Worm (Caenorhabditis elegans) whole organism, L4 larva: Measurements from ENCODE around the gene bath-37.

Experiments
- D1046.2 ChIP-seq: fragments of 200-800 bp; sonication (Bioruptor generic); IDR thresholded peaks from 2 replicates; pipeline ENCODE4 v1.3.6; 2022; ENCODE audit warnings: missing genetic modification characterization, missing compliant biosample characterization
- F26F4.8 ChIP-seq: fragments of 200-800 bp; sonication (Bioruptor generic); conservative IDR thresholded peaks from 2 replicates; pipeline ENCODE4 v1.3.6; 2022; ENCODE audit warnings: missing genetic modification characterization, missing compliant biosample characterization
- F37D6.2 ChIP-seq: sonication (generic microtip); optimal IDR thresholded peaks from 2 replicates; lab custom pipeline; 2016; ENCODE audit warnings: mild to moderate bottlenecking, missing genetic modification characterization, missing compliant biosample characterization
- F49E8.2 ChIP-seq: sonication (generic microtip); optimal IDR thresholded peaks from 2 replicates; lab custom pipeline; 2016; ENCODE audit warnings: missing compliant biosample characterization, mild to moderate bottlenecking, missing genetic modification characterization, borderline replicate concordance
- T20F7.1 ChIP-seq: fragments of 200-800 bp; sonication (Bioruptor generic); optimal IDR thresholded peaks from 2 replicates; lab custom pipeline; 2018; ENCODE audit warnings: mild to moderate bottlenecking, missing genetic modification characterization, missing compliant biosample characterization
- Y48G9A.11 ChIP-seq: fragments of 200-800 bp; sonication (Bioruptor generic); IDR thresholded peaks from 2 replicates; pipeline ENCODE4 v1.3.6; 2022; ENCODE audit warnings: missing genetic modification reagents, missing genetic modification characterization, missing compliant biosample characterization
- Y5F2A.4 ChIP-seq: fragments of 200-800 bp; sonication (Bioruptor generic); optimal IDR thresholded peaks from 2 replicates; lab custom pipeline; 2018; ENCODE audit warnings: mild to moderate bottlenecking, missing genetic modification characterization, missing compliant biosample characterization
- ama-1 ChIP-seq: fragments of 150-350 bp; optimal IDR thresholded peaks from 2 replicates; lab custom pipeline; 2014; ENCODE audit warnings: inconsistent platforms, mixed read lengths
- ceh-20 ChIP-seq: fragments of 200-800 bp; sonication (Bioruptor generic); IDR thresholded peaks from 2 replicates; pipeline ENCODE4 v1.3.6; 2022; ENCODE audit warnings: missing genetic modification reagents, missing genetic modification characterization, missing compliant biosample characterization
- ces-1 ChIP-seq: fragments of 150-350 bp; sonication (generic microtip); optimal IDR thresholded peaks from 4 replicates; lab custom pipeline; 2014; ENCODE audit warnings: missing biosample characterization, missing genetic modification reagents, missing genetic modification characterization
- cey-2 ChIP-seq: sonication (generic microtip); optimal IDR thresholded peaks from 3 replicates; lab custom pipeline; 2017; ENCODE audit warnings: missing genetic modification characterization, mild to moderate bottlenecking, missing compliant biosample characterization, antibody characterized with exemption, borderline replicate concordance; ENCODE audit not compliant: insufficient read depth
- ctbp-1 ChIP-seq: fragments of 200-800 bp; sonication (Bioruptor generic); IDR thresholded peaks from 2 replicates; pipeline ENCODE4 v1.3.6; 2022; ENCODE audit warnings: missing genetic modification reagents, missing genetic modification characterization, missing compliant biosample characterization
- daf-12 ChIP-seq: fragments of 150-350 bp; optimal IDR thresholded peaks from 2 replicates; lab custom pipeline; 2014; ENCODE audit warnings: missing biosample characterization, missing genetic modification reagents, missing genetic modification characterization
- daf-16 ChIP-seq, 3 experiments: sonication (generic microtip); optimal IDR thresholded peaks; 2 replicates each; lab custom pipeline; 2016 to 2017; ENCODE audit warnings: missing genetic modification characterization in 3 of 3, missing genetic modification reagents in 3 of 3, mild to moderate bottlenecking in 2 of 3, missing compliant biosample characterization in 2 of 3, missing biosample characterization in 1 of 3, moderate library complexity in 1 of 3
- daf-8 ChIP-seq: fragments of 200-800 bp; sonication (Bioruptor generic); IDR thresholded peaks from 2 replicates; pipeline ENCODE4 v1.3.6; 2022; ENCODE audit warnings: missing genetic modification characterization, missing compliant biosample characterization
- dmd-8 ChIP-seq: fragments of 200-800 bp; sonication (Bioruptor generic); IDR thresholded peaks from 2 replicates; pipeline ENCODE4 v1.3.6; 2022; ENCODE audit warnings: missing genetic modification characterization, missing compliant biosample characterization
- dpl-1 ChIP-seq: fragments of 150-350 bp; optimal IDR thresholded peaks from 2 replicates; lab custom pipeline; 2014; ENCODE audit warnings: missing biosample characterization, missing genetic modification reagents, missing genetic modification characterization
- duxl-1 ChIP-seq: sonication (generic microtip); optimal IDR thresholded peaks from 2 replicates; lab custom pipeline; 2016; ENCODE audit warnings: mild to moderate bottlenecking, missing genetic modification characterization, moderate library complexity, missing compliant biosample characterization; ENCODE audit not compliant: poor library complexity
- egl-27 ChIP-seq: sonication (generic microtip); optimal IDR thresholded peaks from 3 replicates; lab custom pipeline; 2017; ENCODE audit warnings: missing biosample characterization, missing genetic modification reagents, missing genetic modification characterization
- fkh-10 ChIP-seq: fragments of 150-350 bp; optimal IDR thresholded peaks from 2 replicates; lab custom pipeline; 2014; ENCODE audit warnings: missing biosample characterization, missing genetic modification reagents, missing genetic modification characterization
- hif-1 ChIP-seq, 2 experiments: sonication (generic microtip); optimal IDR thresholded peaks; 2 replicates each; lab custom pipeline; 2016 to 2017; ENCODE audit warnings: missing compliant biosample characterization in 2 of 2, missing genetic modification characterization in 2 of 2, missing genetic modification reagents in 2 of 2, missing genotype in 2 of 2, mild to moderate bottlenecking in 1 of 2
- jun-1 ChIP-seq: fragments of 150-350 bp; optimal IDR thresholded peaks from 2 replicates; lab custom pipeline; 2014; ENCODE audit warnings: missing biosample characterization, missing genetic modification reagents, missing genetic modification characterization
- lim-7 ChIP-seq: fragments of 200-800 bp; sonication (Bioruptor generic); IDR thresholded peaks from 2 replicates; pipeline ENCODE4 v1.3.6; 2022; ENCODE audit warnings: missing genetic modification characterization, missing compliant biosample characterization
- lin-13 ChIP-seq: fragments of 150-350 bp; optimal IDR thresholded peaks from 2 replicates; lab custom pipeline; 2014; ENCODE audit warnings: missing biosample characterization, missing genetic modification reagents, missing genetic modification characterization
- lin-38 ChIP-seq: fragments of 200-800 bp; sonication (Bioruptor generic); IDR thresholded peaks from 2 replicates; pipeline ENCODE4 v1.3.6; 2022; ENCODE audit warnings: missing genetic modification reagents, missing genetic modification characterization, missing compliant biosample characterization
- lsy-2 ChIP-seq, 2 experiments: fragments of 150-350 bp in 1 of 2; sonication (generic microtip) in 1 of 2; optimal IDR thresholded peaks; 2 replicates each; lab custom pipeline; 2014 to 2017; ENCODE audit warnings: missing biosample characterization in 2 of 2, missing genetic modification characterization in 2 of 2
- madf-9 ChIP-seq: fragments of 200-800 bp; sonication (Bioruptor generic); conservative IDR thresholded peaks from 2 replicates; pipeline ENCODE4 v1.3.6; 2022; ENCODE audit warnings: missing genetic modification reagents, missing genetic modification characterization, missing compliant biosample characterization
- mdl-1 ChIP-seq, 2 experiments: fragments of 150-350 bp in 1 of 2; sonication (generic microtip) in 1 of 2; optimal IDR thresholded peaks; 2 replicates each; lab custom pipeline; 2014 to 2017; ENCODE audit warnings: missing biosample characterization in 2 of 2, missing genetic modification characterization in 2 of 2
- mep-1 ChIP-seq: fragments of 150-350 bp; sonication (generic microtip); optimal IDR thresholded peaks from 3 replicates; lab custom pipeline; 2014; ENCODE audit warnings: missing biosample characterization, missing genetic modification characterization
- mxl-2 ChIP-seq: fragments of 200-800 bp; sonication (Bioruptor generic); conservative IDR thresholded peaks from 2 replicates; pipeline ENCODE4 v1.3.6; 2022; ENCODE audit warnings: missing genetic modification reagents, missing genetic modification characterization, missing compliant biosample characterization
- nhr-102 ChIP-seq: sonication (generic microtip); optimal IDR thresholded peaks from 2 replicates; lab custom pipeline; 2016; ENCODE audit warnings: mild to moderate bottlenecking, missing genetic modification characterization, moderate library complexity, missing compliant biosample characterization
- nhr-111 ChIP-seq: fragments of 200-800 bp; sonication (Bioruptor generic); optimal IDR thresholded peaks from 2 replicates; lab custom pipeline; 2018; ENCODE audit warnings: mild to moderate bottlenecking, missing genetic modification characterization, missing compliant biosample characterization
- nhr-237 ChIP-seq: sonication (generic microtip); optimal IDR thresholded peaks from 2 replicates; lab custom pipeline; 2017; ENCODE audit warnings: missing biosample characterization, missing genetic modification characterization
- nhr-42 ChIP-seq: fragments of 200-800 bp; sonication (Bioruptor generic); IDR thresholded peaks from 2 replicates; pipeline ENCODE4 v1.3.6; 2022; ENCODE audit warnings: missing genetic modification characterization, missing compliant biosample characterization
- nhr-48 ChIP-seq: sonication (generic microtip); optimal IDR thresholded peaks from 2 replicates; lab custom pipeline; 2016; ENCODE audit warnings: mild to moderate bottlenecking, missing genetic modification characterization, missing compliant biosample characterization
- nhr-76 ChIP-seq: fragments of 150-350 bp; optimal IDR thresholded peaks from 2 replicates; lab custom pipeline; 2014; ENCODE audit warnings: missing biosample characterization, missing genetic modification characterization
- pha-4 ChIP-seq, 2 experiments: fragments of 150-350 bp in 1 of 2; fragments of 200-800 bp in 1 of 2; sonication (Bioruptor generic) in 1 of 2; IDR thresholded peaks in 1 of 2; optimal IDR thresholded peaks in 1 of 2; 2 replicates each; pipeline versions ENCODE4 v1.3.6 to Lab custom; 2014 to 2022; ENCODE audit warnings: missing genetic modification characterization in 2 of 2, missing genetic modification reagents in 2 of 2, missing biosample characterization in 1 of 2, missing compliant biosample characterization in 1 of 2
- php-3 ChIP-seq: fragments of 200-800 bp; sonication (Bioruptor generic); IDR thresholded peaks from 2 replicates; pipeline ENCODE4 v1.3.6; 2022; ENCODE audit warnings: missing genetic modification reagents, missing genetic modification characterization, missing compliant biosample characterization
- skn-1 ChIP-seq: fragments of 150-350 bp; optimal IDR thresholded peaks from 2 replicates; lab custom pipeline; 2014; ENCODE audit warnings: missing biosample characterization, missing genetic modification characterization
- snpc-1.2 ChIP-seq: fragments of 200-800 bp; sonication (Bioruptor generic); IDR thresholded peaks from 2 replicates; pipeline ENCODE4 v1.3.6; 2022; ENCODE audit warnings: missing genetic modification reagents, missing genetic modification characterization, missing compliant biosample characterization
- snpc-4 ChIP-seq: fragments of 150-350 bp; optimal IDR thresholded peaks from 2 replicates; lab custom pipeline; 2014; ENCODE audit warnings: missing biosample characterization, missing genetic modification characterization
- tag-97 ChIP-seq: fragments of 200-800 bp; sonication (Bioruptor generic); IDR thresholded peaks from 2 replicates; pipeline ENCODE4 v1.3.6; 2022; ENCODE audit warnings: missing genetic modification characterization, missing compliant biosample characterization
- unc-39 ChIP-seq: sonication (generic microtip); optimal IDR thresholded peaks from 2 replicates; lab custom pipeline; 2017; ENCODE audit warnings: missing biosample characterization, missing genetic modification characterization
- unc-62 ChIP-seq, 3 experiments: fragments of 150-350 bp in 1 of 3; sonication (generic microtip); optimal IDR thresholded peaks in 2 of 3; peaks in 1 of 3; 1 replicate in 1 of 3; 2 replicates in 2 of 3; lab custom pipeline; 2014 to 2017; ENCODE audit warnings: missing biosample characterization in 3 of 3, missing genetic modification characterization in 3 of 3, missing genetic modification reagents in 3 of 3, missing genotype in 1 of 3
- ztf-7 ChIP-seq: fragments of 150-350 bp; optimal IDR thresholded peaks from 2 replicates; lab custom pipeline; 2014; ENCODE audit warnings: missing biosample characterization, missing genetic modification characterization

Gene bath-37

DNA sequence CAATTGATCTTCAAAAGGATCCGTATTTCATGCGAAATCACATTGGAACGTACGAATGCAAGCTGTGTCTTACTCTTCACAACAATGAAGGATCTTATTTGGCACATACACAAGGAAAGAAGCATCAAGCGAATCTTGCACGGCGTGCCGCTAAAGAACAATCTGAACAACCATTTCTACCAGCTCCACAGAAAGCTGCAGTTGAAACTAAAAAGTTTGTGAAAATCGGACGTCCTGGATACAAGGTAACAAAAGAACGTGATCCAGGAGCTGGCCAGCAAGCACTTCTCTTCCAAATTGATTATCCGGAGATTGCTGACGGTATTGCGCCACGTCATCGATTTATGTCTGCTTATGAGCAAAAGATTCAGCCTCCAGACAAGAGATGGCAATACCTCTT lies 15.9 kb downstream of the bath-37 start:
- TF ChIP-seq F26F4.8 (no peak), unc-62 (GFP tag; optimal IDR thresholded peaks at IDR 0.05 in 1 of 2; lab: Kevin White, UChicago) (peak in 1 of 2 experiments; percentile 92), unc-62 (tag; optimal IDR thresholded peaks at IDR 0.05; lab: Kevin White, UChicago) (no peak)

- TF ChIP-seq lsy-2 (tag; optimal IDR thresholded peaks at IDR 0.05; lab: Kevin White, UChicago) (no peak), T20F7.1 (GFP tag; lab: Kevin White, UChicago) (no peak), daf-12 (tag; lab: Kevin White, UChicago) (no peak), pha-4 (GFP tag; IDR thresholded peaks at IDR 0.05; lab: Robert Waterston, UW) (0 out of 2 replicates have a peak, but pooled peaks have one; percentile 41), pha-4 (tag; optimal IDR thresholded peaks at IDR 0.05; lab: Kevin White, UChicago) (no peak)
These were observed 16.4 kb downstream of the bath-37 start, which contains the start of gene rbm-34 for ce11 chrIV:12085120-12085519. rbm-34 (plus strand) TSS chrIV:12085420.

DNA sequence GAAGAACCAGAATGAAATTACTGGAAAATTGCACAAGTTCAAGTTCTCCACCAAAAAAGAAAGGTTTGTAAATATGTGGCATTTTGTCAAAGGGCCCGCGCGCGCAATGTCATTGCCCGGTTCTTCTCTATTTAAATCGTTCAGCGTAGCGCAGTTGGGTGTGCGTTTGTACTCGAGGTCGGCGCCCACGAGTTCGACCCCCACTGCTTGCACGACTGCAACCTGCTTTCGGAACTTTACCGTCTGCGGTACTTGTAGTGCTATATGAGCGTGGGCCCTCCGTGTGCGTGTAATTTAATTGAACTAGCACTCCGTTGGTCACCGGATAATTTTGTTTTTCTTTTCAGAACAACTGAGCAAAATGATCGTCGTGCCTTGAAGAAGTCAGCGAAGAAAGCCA lies 17.8 kb downstream of the bath-37 start:
- TF ChIP-seq T20F7.1 (GFP tag; lab: Kevin White, UChicago) (no peak), lim-7 (GFP tag; lab: Robert Waterston, UW) (peak; percentile 93), nhr-48 (tag; lab: Kevin White, UChicago) (peak; percentile 69), ama-1 (lab: Kevin White, UChicago) (no peak), F37D6.2 (tag; lab: Kevin White, UChicago) (peak; percentile 61), snpc-1.2 (peak; percentile 92), nhr-237 (tag; lab: Kevin White, UChicago) (peak; percentile 17), ctbp-1 (GFP tag; lab: Robert Waterston, UW) (peak; percentile 92), ces-1 (GFP tag; lab: Kevin White, UChicago) (no peak), F49E8.2 (peak; percentile 76), skn-1 (tag; lab: Kevin White, UChicago) (no peak), dmd-8 (GFP tag; lab: Robert Waterston, UW) (peak; percentile 92), lin-13 (GFP tag; lab: Kevin White, UChicago) (peak; percentile 77), dpl-1 (peak; percentile 48), ceh-20 (GFP tag; lab: Robert Waterston, UW) (peak; percentile 86), lin-38 (GFP tag; lab: Robert Waterston, UW) (peak; percentile 88), madf-9 (GFP tag; lab: Robert Waterston, UW) (peak; percentile 69; the same call in 1 of the 2 replicates), nhr-76 (tag; lab: Kevin White, UChicago) (no peak), nhr-111 (peak; percentile 81), Y48G9A.11 (GFP tag; lab: Robert Waterston, UW) (peak; percentile 86), snpc-4 (no peak), daf-8 (peak; percentile 47; the same call in 1 of the 2 replicates), mep-1 (tag; lab: Kevin White, UChicago) (peak; percentile 89), duxl-1 (no peak), daf-16 (GFP tag; optimal IDR thresholded peaks at IDR 0.05; lab: Kevin White, UChicago) (peak; percentile 66 to 85), daf-16 (tag; optimal IDR thresholded peaks at IDR 0.05; lab: Kevin White, UChicago) (peak; percentile 64), egl-27 (no peak), lsy-2 (tag; optimal IDR thresholded peaks at IDR 0.05; lab: Kevin White, UChicago) (peak in 1 of 2 experiments; percentile 61), ztf-7 (tag; lab: Kevin White, UChicago) (peak; percentile 88), php-3 (GFP tag; lab: Robert Waterston, UW) (peak; percentile 75), hif-1 (tag; optimal IDR thresholded peaks at IDR 0.05; lab: Kevin White, UChicago) (peak in 1 of 2 experiments; percentile 47), tag-97 (GFP tag; lab: Robert Waterston, UW) (no peak), Y5F2A.4 (GFP tag; lab: Kevin White, UChicago) (peak; percentile 76), unc-39 (no peak), jun-1 (tag; lab: Kevin White, UChicago) (peak; percentile 11), mxl-2 (GFP tag; lab: Robert Waterston, UW) (peak; percentile 66), nhr-42 (GFP tag; lab: Robert Waterston, UW) (peak; percentile 76; the same call in 1 of the 2 replicates), nhr-102 (tag; lab: Kevin White, UChicago) (peak; percentile 84), mdl-1 (tag; optimal IDR thresholded peaks at IDR 0.05; lab: Kevin White, UChicago) (peak in 1 of 2 experiments; percentile 43), D1046.2 (GFP tag; lab: Robert Waterston, UW) (peak; percentile 92), fkh-10 (GFP tag; lab: Kevin White, UChicago) (no peak), cey-2 (tag; lab: Kevin White, UChicago) (no peak)
